Fruit fly (Drosophila melanogaster) whole organism, embryonic: ENCODE data around the gene Arp8.

Source experiments
- B-H1 ChIP-seq: fragments of 200-800 bp; sonication (Bioruptor generic); IDR thresholded peaks from 3 replicates; pipeline ENCODE4 v1.3.6; 2022; ENCODE audit warnings: missing biosample characterization, missing genetic modification characterization
- CG10366 ChIP-seq: fragments of 200-800 bp; sonication (Bioruptor generic); IDR thresholded peaks from 2 replicates; pipeline ENCODE4 v1.3.6; 2022; ENCODE audit warnings: missing biosample characterization, missing genetic modification characterization
- CG10654 ChIP-seq: fragments of 200-800 bp; sonication (Bioruptor generic); optimal IDR thresholded peaks from 2 replicates; lab custom pipeline; 2016; ENCODE audit warnings: missing biosample characterization, missing genetic modification characterization
- CG10959 ChIP-seq: fragments of 200-800 bp; sonication (Bioruptor generic); IDR thresholded peaks from 2 replicates; pipeline ENCODE4 v1.3.6; 2022; ENCODE audit warnings: missing biosample characterization, missing genetic modification characterization
- CG12744 ChIP-seq: fragments of 200-800 bp; sonication (Bioruptor generic); optimal IDR thresholded peaks from 2 replicates; lab custom pipeline; 2016; ENCODE audit warnings: missing biosample characterization, missing genetic modification characterization
- CG12942 ChIP-seq: fragments of 200-800 bp; sonication (Bioruptor generic); optimal IDR thresholded peaks from 3 replicates; lab custom pipeline; 2016; ENCODE audit warnings: missing biosample characterization, missing genetic modification characterization
- CG13424 ChIP-seq: fragments of 200-800 bp; sonication (Bioruptor generic); optimal IDR thresholded peaks from 2 replicates; lab custom pipeline; 2019; ENCODE audit warnings: missing biosample characterization, mild to moderate bottlenecking, missing genetic modification characterization, moderate library complexity
- CG13624 ChIP-seq: fragments of 200-800 bp; sonication (Bioruptor generic); optimal IDR thresholded peaks from 2 replicates; lab custom pipeline; 2016; ENCODE audit warnings: missing biosample characterization, missing genetic modification characterization
- CG14014 ChIP-seq: fragments of 200-800 bp; sonication (Bioruptor generic); IDR thresholded peaks from 2 replicates; pipeline ENCODE4 v1.3.6; 2022; ENCODE audit warnings: missing biosample characterization, missing genetic modification characterization
- CG14050 ChIP-seq: fragments of 200-800 bp; sonication (Bioruptor generic); IDR thresholded peaks from 3 replicates; pipeline ENCODE4 v1.3.6; 2022; ENCODE audit warnings: missing biosample characterization, missing genetic modification characterization
- CG15479 ChIP-seq: fragments of 200-800 bp; sonication (Bioruptor generic); optimal IDR thresholded peaks from 3 replicates; lab custom pipeline; 2019; ENCODE audit warnings: missing biosample characterization, mild to moderate bottlenecking, missing genetic modification characterization, moderate library complexity
- CG16813 ChIP-seq: fragments of 200-800 bp; sonication (Bioruptor generic); IDR thresholded peaks from 3 replicates; pipeline ENCODE4 v1.3.6; 2022; ENCODE audit warnings: missing biosample characterization, missing genetic modification characterization; ENCODE audit not compliant: partially characterized antibody
- CG17912 ChIP-seq: fragments of 200-800 bp; sonication (Bioruptor generic); optimal IDR thresholded peaks from 2 replicates; lab custom pipeline; 2018; ENCODE audit warnings: missing biosample characterization, mild to moderate bottlenecking, missing genetic modification characterization
- CG18619 ChIP-seq: fragments of 200-800 bp; sonication (Bioruptor generic); optimal IDR thresholded peaks from 3 replicates; lab custom pipeline; 2017; ENCODE audit warnings: missing biosample characterization, mild to moderate bottlenecking, missing genetic modification characterization
- CG2199 ChIP-seq: fragments of 200-800 bp; sonication (Bioruptor generic); IDR thresholded peaks from 3 replicates; pipeline ENCODE4 v1.3.6; 2022; ENCODE audit warnings: missing biosample characterization, missing genetic modification characterization
- CG31224 ChIP-seq: fragments of 200-800 bp; sonication (Bioruptor generic); IDR thresholded peaks from 2 replicates; pipeline ENCODE4 v1.3.6; 2022; ENCODE audit warnings: missing biosample characterization, missing genetic modification characterization
- CG31441 ChIP-seq: fragments of 200-800 bp; sonication (Bioruptor generic); IDR thresholded peaks from 2 replicates; pipeline ENCODE4 v1.3.6; 2022; ENCODE audit warnings: missing biosample characterization, missing genetic modification characterization
- CG34422 ChIP-seq: fragments of 200-800 bp; sonication (Bioruptor generic); IDR thresholded peaks from 3 replicates; pipeline ENCODE4 v1.3.6; 2022; ENCODE audit warnings: missing biosample characterization, missing genetic modification characterization
- CG4328 ChIP-seq: fragments of 200-800 bp; sonication (Bioruptor generic); optimal IDR thresholded peaks from 3 replicates; lab custom pipeline; 2017; ENCODE audit warnings: missing biosample characterization, missing genetic modification reagents, missing genetic modification characterization
- CG4404 ChIP-seq: fragments of 200-800 bp; sonication (Bioruptor generic); IDR thresholded peaks from 2 replicates; pipeline ENCODE4 v1.3.6; 2022; ENCODE audit warnings: missing biosample characterization, missing genetic modification characterization
- CG4854 ChIP-seq: fragments of 200-800 bp; sonication (Bioruptor generic); optimal IDR thresholded peaks from 2 replicates; lab custom pipeline; 2016; ENCODE audit warnings: missing biosample characterization, missing genetic modification characterization, inconsistent platforms
- CG6683 ChIP-seq: fragments of 200-800 bp; sonication (Bioruptor generic); optimal IDR thresholded peaks from 2 replicates; lab custom pipeline; 2017; ENCODE audit warnings: missing biosample characterization, mild to moderate bottlenecking, missing genetic modification characterization, missing genetic modification reagents
- CG7556 ChIP-seq: fragments of 200-800 bp; sonication (Bioruptor generic); optimal IDR thresholded peaks from 2 replicates; lab custom pipeline; 2017; ENCODE audit warnings: missing biosample characterization, mild to moderate bottlenecking, missing genetic modification characterization
- CG8765 ChIP-seq: fragments of 200-800 bp; sonication (Bioruptor generic); IDR thresholded peaks from 2 replicates; pipeline ENCODE4 v1.3.6; 2022; ENCODE audit warnings: missing biosample characterization, missing genetic modification characterization
- CG9609 ChIP-seq: fragments of 200-800 bp; sonication (Bioruptor generic); optimal IDR thresholded peaks from 3 replicates; lab custom pipeline; 2016; ENCODE audit warnings: missing biosample characterization, missing genetic modification characterization
- CG9797 ChIP-seq: fragments of 200-800 bp; sonication (Bioruptor generic); optimal IDR thresholded peaks from 3 replicates; lab custom pipeline; 2018; ENCODE audit warnings: missing biosample characterization, mild to moderate bottlenecking, missing genetic modification characterization
- Dip2 ChIP-seq: fragments of 200-800 bp; sonication (Bioruptor generic); IDR thresholded peaks from 2 replicates; pipeline ENCODE4 v1.3.6; 2022; ENCODE audit warnings: missing biosample characterization, missing genetic modification characterization
- Ets65A ChIP-seq: fragments of 200-800 bp; sonication (Bioruptor generic); peaks from one replicate; lab custom pipeline; 2016; ENCODE audit warnings: missing biosample characterization, missing genetic modification characterization
- Hey ChIP-seq: fragments of 200-800 bp; sonication (Bioruptor generic); optimal IDR thresholded peaks from 3 replicates; lab custom pipeline; 2018; ENCODE audit warnings: missing biosample characterization, mild to moderate bottlenecking, missing genetic modification characterization
- Hmr ChIP-seq: fragments of 200-800 bp; sonication (Bioruptor generic); optimal IDR thresholded peaks from 3 replicates; lab custom pipeline; 2017; ENCODE audit warnings: mild to moderate bottlenecking, missing biosample characterization, missing genetic modification reagents, missing genetic modification characterization
- Jarid2 ChIP-seq: fragments of 200-800 bp; sonication (Bioruptor generic); optimal IDR thresholded peaks from 3 replicates; lab custom pipeline; 2017; ENCODE audit warnings: mild to moderate bottlenecking, missing biosample characterization, missing genetic modification reagents, missing genetic modification characterization
- Mrtf ChIP-seq: fragments of 200-800 bp; sonication (Bioruptor generic); IDR thresholded peaks from 3 replicates; pipeline ENCODE4 v1.3.6; 2022; ENCODE audit warnings: missing biosample characterization, missing genetic modification characterization
- Oli ChIP-seq: fragments of 200-800 bp; sonication (Bioruptor generic); optimal IDR thresholded peaks from 2 replicates; lab custom pipeline; 2018; ENCODE audit warnings: missing biosample characterization, mild to moderate bottlenecking, missing genetic modification characterization, moderate library complexity
- Optix ChIP-seq: fragments of 200-800 bp; sonication (Bioruptor generic); IDR thresholded peaks from 3 replicates; pipeline ENCODE4 v1.3.6; 2022; ENCODE audit warnings: missing biosample characterization, missing genetic modification characterization
- Sox100B ChIP-seq: fragments of 200-800 bp; sonication (Bioruptor generic); optimal IDR thresholded peaks from 3 replicates; lab custom pipeline; 2018; ENCODE audit warnings: missing biosample characterization, mild to moderate bottlenecking, missing genetic modification characterization
- btn ChIP-seq: fragments of 200-800 bp; sonication (Bioruptor generic); optimal IDR thresholded peaks from 2 replicates; lab custom pipeline; 2016; ENCODE audit warnings: missing biosample characterization, missing genetic modification characterization
- cad ChIP-seq: fragments of >200 bp; optimal IDR thresholded peaks from 2 replicates; lab custom pipeline; 2017; ENCODE audit warnings: missing biosample characterization, missing genetic modification characterization
- chinmo ChIP-seq: fragments of 200-800 bp; sonication (Bioruptor generic); IDR thresholded peaks from 4 replicates; pipeline ENCODE4 v1.3.6; 2022; ENCODE audit warnings: missing biosample characterization, missing genetic modification characterization; ENCODE audit not compliant: partially characterized antibody
- chn ChIP-seq: fragments of 200-800 bp; sonication (Bioruptor generic); optimal IDR thresholded peaks from 2 replicates; lab custom pipeline; 2016; ENCODE audit warnings: missing biosample characterization, missing genetic modification characterization
- ewg ChIP-seq: fragments of 200-800 bp; sonication (Bioruptor generic); optimal IDR thresholded peaks from 3 replicates; lab custom pipeline; 2017; ENCODE audit warnings: mild to moderate bottlenecking, missing biosample characterization, missing genetic modification reagents, missing genetic modification characterization
- ftz-f1 ChIP-seq: fragments of 200-800 bp; sonication (Bioruptor generic); optimal IDR thresholded peaks from 2 replicates; lab custom pipeline; 2016; ENCODE audit warnings: missing biosample characterization, missing genetic modification characterization
- gro ChIP-seq: fragments of 200-800 bp; sonication (Bioruptor generic); optimal IDR thresholded peaks from 2 replicates; lab custom pipeline; 2016; ENCODE audit warnings: missing biosample characterization, missing genetic modification characterization
- kay ChIP-seq: fragments of 200-800 bp; sonication (Bioruptor generic); optimal IDR thresholded peaks from 2 replicates; lab custom pipeline; 2016; ENCODE audit warnings: missing biosample characterization, missing genetic modification characterization
- knrl ChIP-seq: fragments of 200-800 bp; sonication (Bioruptor generic); IDR thresholded peaks from 3 replicates; pipeline ENCODE4 v1.3.6; 2022; ENCODE audit warnings: missing biosample characterization, missing genetic modification characterization; ENCODE audit not compliant: partially characterized antibody
- lbe ChIP-seq: fragments of 200-800 bp; sonication (Bioruptor generic); optimal IDR thresholded peaks from 2 replicates; lab custom pipeline; 2016; ENCODE audit warnings: missing biosample characterization, mild to moderate bottlenecking, missing genetic modification characterization
- nmo ChIP-seq: fragments of 200-800 bp; sonication (Bioruptor generic); optimal IDR thresholded peaks from 2 replicates; lab custom pipeline; 2018; ENCODE audit warnings: missing biosample characterization, mild to moderate bottlenecking, missing genetic modification characterization, moderate library complexity
- pan ChIP-seq, 4 experiments: fragments of >200 bp in 3 of 4; fragments of 200-800 bp in 1 of 4; sonication (Bioruptor generic) in 1 of 4; optimal IDR thresholded peaks in 3 of 4; IDR thresholded peaks in 1 of 4; 2 replicates each; pipeline versions ENCODE4 v1.3.6 to Lab custom; 2017 to 2022; ENCODE audit warnings: missing biosample characterization in 2 of 4, missing genetic modification characterization in 2 of 4, mixed read lengths in 1 of 4
- phol ChIP-seq: fragments of 200-800 bp; sonication (Bioruptor generic); optimal IDR thresholded peaks from 3 replicates; lab custom pipeline; 2018; ENCODE audit warnings: missing biosample characterization, mild to moderate bottlenecking, missing genetic modification characterization, moderate library complexity
- ssp ChIP-seq: fragments of 200-800 bp; sonication (Bioruptor generic); IDR thresholded peaks from 2 replicates; pipeline ENCODE4 v1.3.6; 2022; ENCODE audit warnings: missing biosample characterization, missing genetic modification characterization
- tna ChIP-seq: fragments of 200-800 bp; sonication (Bioruptor generic); IDR thresholded peaks from 2 replicates; pipeline ENCODE4 v1.3.6; 2022; ENCODE audit warnings: missing biosample characterization, missing genetic modification characterization; ENCODE audit not compliant: partially characterized antibody
- ttk ChIP-seq: fragments of 200-800 bp; sonication (Bioruptor generic); IDR thresholded peaks from 2 replicates; pipeline ENCODE4 v2.1.2; 2022; ENCODE audit warnings: missing biosample characterization, missing genetic modification characterization
- tx ChIP-seq: fragments of 200-800 bp; sonication (Bioruptor generic); optimal IDR thresholded peaks from 2 replicates; lab custom pipeline; 2016; ENCODE audit warnings: missing biosample characterization, missing genetic modification characterization
- usp ChIP-seq: fragments of >200 bp; optimal IDR thresholded peaks from 2 replicates; lab custom pipeline; 2017; ENCODE audit warnings: missing biosample characterization, missing genetic modification characterization
- vvl ChIP-seq: fragments of 200-800 bp; sonication (Bioruptor generic); IDR thresholded peaks from 2 replicates; pipeline ENCODE4 v1.3.6; 2022; ENCODE audit warnings: missing biosample characterization, missing genetic modification characterization

Gene Arp8

DNA sequence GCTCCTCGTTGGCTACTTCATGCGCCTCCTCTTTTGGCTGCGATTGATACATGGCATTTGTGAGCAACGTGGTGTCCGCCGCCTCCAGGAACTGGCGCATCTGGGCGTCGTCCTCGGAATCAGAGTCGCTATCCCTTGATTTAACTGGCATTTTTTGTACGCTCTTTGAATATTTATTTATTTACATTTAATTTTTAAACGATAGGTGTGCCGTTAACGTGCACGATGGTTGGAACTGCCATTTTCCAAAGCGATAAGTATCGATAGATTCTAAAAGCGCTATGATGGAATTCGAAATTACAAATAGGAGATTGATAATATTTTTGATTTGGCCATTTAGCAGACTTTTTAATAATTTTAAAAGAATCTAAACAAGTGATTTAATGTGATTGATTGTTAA, 8.1 kb downstream of the Arp8 start, which contains the start of gene CG32554 (continued):
- TF ChIP-seq CG12942 (no peak), Oli (tag; lab: Kevin White, UChicago) (no peak), lbe (GFP tag; lab: Kevin White, UChicago) (peak; percentile 11), CG2199 (GFP tag; lab: Robert Waterston, UW) (no peak), CG31224 (GFP tag; lab: Robert Waterston, UW) (no peak), CG13424 (tag; lab: Kevin White, UChicago) (no peak), tna (GFP tag; lab: Robert Waterston, UW) (peak; percentile 85), CG4404 (GFP tag; lab: Robert Waterston, UW) (no peak), CG8765 (GFP tag; lab: Robert Waterston, UW) (no peak), CG13624 (no peak), Hmr (no peak), ftz-f1 (GFP tag; lab: Kevin White, UChicago) (no peak), Hey (tag; lab: Kevin White, UChicago) (no peak), CG7556 (GFP tag; lab: Kevin White, UChicago) (no peak), Dip2 (GFP tag; lab: Robert Waterston, UW) (no peak), nmo (GFP tag; lab: Kevin White, UChicago) (no peak), Mrtf (GFP tag; lab: Robert Waterston, UW) (no peak), CG10366 (no peak), pan (optimal IDR thresholded peaks at IDR 0.05; lab: Kevin White, UChicago) (no peak), pan (GFP tag; optimal IDR thresholded peaks at IDR 0.05 in 1 of 2, IDR thresholded peaks at IDR 0.05 in 1 of 2) (no peak), CG16813 (GFP tag; lab: Robert Waterston, UW) (peak; percentile 86), B-H1 (GFP tag; lab: Robert Waterston, UW) (no peak), ewg (GFP tag; lab: Kevin White, UChicago) (no peak), vvl (GFP tag; lab: Robert Waterston, UW) (no peak), CG10959 (no peak), phol (peak; percentile 75), ttk (GFP tag; lab: Robert Waterston, UW) (no peak), CG9797 (no peak), CG4328 (GFP tag; lab: Kevin White, UChicago) (no peak), CG14050 (GFP tag; lab: Robert Waterston, UW) (no peak), CG9609 (GFP tag; lab: Kevin White, UChicago) (no peak), CG15479 (GFP tag; lab: Kevin White, UChicago) (no peak), CG4854 (no peak), CG14014 (GFP tag; lab: Robert Waterston, UW) (no peak), Ets65A (no peak), CG10654 (GFP tag; lab: Kevin White, UChicago) (no peak), kay (GFP tag; lab: Kevin White, UChicago) (no peak), Optix (no peak), knrl (GFP tag; lab: Robert Waterston, UW) (peak; percentile 86), chn (GFP tag; lab: Kevin White, UChicago) (no peak), btn (no peak)

DNA sequence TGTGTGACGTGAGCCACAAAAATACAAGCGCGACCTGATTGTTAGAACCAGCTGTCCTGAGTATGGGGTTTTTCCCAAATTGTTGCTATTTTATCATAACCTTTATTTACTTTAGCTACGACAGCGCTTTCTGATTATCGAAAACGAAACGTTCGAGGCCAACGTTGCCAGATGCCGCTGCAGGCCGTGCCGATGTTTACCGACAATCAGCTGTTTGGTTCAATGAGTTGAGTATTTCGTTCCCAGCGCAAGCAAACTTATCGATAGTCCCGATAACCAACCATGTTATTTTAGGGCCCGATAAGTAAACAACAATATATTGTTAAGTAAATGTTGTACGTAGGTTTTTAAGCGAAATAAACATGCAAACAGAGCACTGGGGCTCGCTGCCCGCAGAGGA, 10.4 kb downstream of the Arp8 start, which contains the start of the genes CG15814 and Spt7:
Gene CG15814, minus strand, starts transcription at position 164 of the 400 bp plus-strand sequence.
Gene Spt7, plus strand, starts transcription at position 282 of the 400 bp plus-strand sequence.
- TF ChIP-seq CG17912 (GFP tag; lab: Kevin White, UChicago) (no peak), CG31441 (GFP tag; lab: Robert Waterston, UW) (no peak), cad (no peak), tx (GFP tag; lab: Kevin White, UChicago) (peak; percentile 15), CG12744 (GFP tag; lab: Kevin White, UChicago) (no peak), ssp (GFP tag; lab: Robert Waterston, UW) (no peak), CG34422 (GFP tag; lab: Robert Waterston, UW) (peak; percentile 61; the same call in 2 of the 3 replicates), Sox100B (GFP tag; lab: Kevin White, UChicago) (no peak), Jarid2 (no peak), CG6683 (GFP tag; lab: Kevin White, UChicago) (peak; percentile 31), usp (GFP tag; lab: Kevin White, UChicago) (no peak), CG18619 (GFP tag; lab: Kevin White, UChicago) (no peak), chinmo (peak; percentile 94), knrl (GFP tag; lab: Robert Waterston, UW) (peak; percentile 87), gro (no peak)
